Fruit fly (Drosophila melanogaster): Measurements from ENCODE around the gene msd1.

Gene msd1

dm6 chr3L:1319097-1319725 lies 12.3 kb upstream of the msd1 start:
- TF ChIP-seq pan (optimal IDR thresholded peaks at IDR 0.05) (no peak), CG8478 (optimal IDR thresholded peaks at IDR 0.05) (no peak)

dm6 chr3L:1320230-1320930 lies 11.2 kb upstream of the msd1 start:
- TF ChIP-seq usp (GFP tag; optimal IDR thresholded peaks at IDR 0.05) (no peak), psq (optimal IDR thresholded peaks at IDR 0.05) (no peak), pan (optimal IDR thresholded peaks at IDR 0.05) (no peak), Dll (optimal IDR thresholded peaks at IDR 0.05) (no peak), CG8478 (optimal IDR thresholded peaks at IDR 0.05) (no peak), EcR (GFP tag; optimal IDR thresholded peaks at IDR 0.05) (no peak)

- TF ChIP-seq psq (optimal IDR thresholded peaks at IDR 0.05): no peak
- no peak for TF ChIP-seq EcR (GFP tag; optimal IDR thresholded peaks at IDR 0.05)
- TF ChIP-seq pan (optimal IDR thresholded peaks at IDR 0.05): no peak
- TF ChIP-seq usp (GFP tag; optimal IDR thresholded peaks at IDR 0.05): no peak
- TF ChIP-seq Dll (optimal IDR thresholded peaks at IDR 0.05): no peak
- no peak for TF ChIP-seq CG8478 (optimal IDR thresholded peaks at IDR 0.05)
Observed at dm6 chr3L:1320931-1321556, 10.5 kb upstream of the msd1 start.

- no peak for TF ChIP-seq Dll (optimal IDR thresholded peaks at IDR 0.05)
- TF ChIP-seq usp (GFP tag; optimal IDR thresholded peaks at IDR 0.05): no peak
- no peak for TF ChIP-seq EcR (GFP tag; optimal IDR thresholded peaks at IDR 0.05)
- TF ChIP-seq CG8478 (optimal IDR thresholded peaks at IDR 0.05): no peak
- TF ChIP-seq psq (optimal IDR thresholded peaks at IDR 0.05): no peak
- no peak for TF ChIP-seq pan (optimal IDR thresholded peaks at IDR 0.05)
Observed at dm6 chr3L:1322159-1322558, 9.4 kb upstream of the msd1 start.

dm6 chr3L:1322706-1323105 lies 8.8 kb upstream of the msd1 start, which contains the start of gene CG9184:
Gene CG9184 (minus strand): TSS chr3L:1322806.
- no peak for TF ChIP-seq usp (GFP tag; optimal IDR thresholded peaks at IDR 0.05)
- TF ChIP-seq CG8478 (optimal IDR thresholded peaks at IDR 0.05): no peak
- no peak for TF ChIP-seq EcR (GFP tag; optimal IDR thresholded peaks at IDR 0.05)
- TF ChIP-seq psq (optimal IDR thresholded peaks at IDR 0.05): no peak
- no peak for TF ChIP-seq pan (optimal IDR thresholded peaks at IDR 0.05)
- no peak for TF ChIP-seq Dll (optimal IDR thresholded peaks at IDR 0.05)

- TF ChIP-seq usp (GFP tag; optimal IDR thresholded peaks at IDR 0.05) (no peak), pan (optimal IDR thresholded peaks at IDR 0.05) (no peak), EcR (GFP tag; optimal IDR thresholded peaks at IDR 0.05) (no peak), CG8478 (optimal IDR thresholded peaks at IDR 0.05) (no peak), Dll (optimal IDR thresholded peaks at IDR 0.05) (no peak), psq (optimal IDR thresholded peaks at IDR 0.05) (no peak)
Observed at dm6 chr3L:1323136-1323535, 8.4 kb upstream of the msd1 start.

dm6 chr3L:1324818-1325625 lies 6.5 kb upstream of the msd1 start:
- TF ChIP-seq usp (GFP tag; optimal IDR thresholded peaks at IDR 0.05) (no peak), CG8478 (optimal IDR thresholded peaks at IDR 0.05) (no peak), EcR (GFP tag; optimal IDR thresholded peaks at IDR 0.05) (no peak), psq (optimal IDR thresholded peaks at IDR 0.05) (no peak)

dm6 chr3L:1325626-1325937 lies 6.0 kb upstream of the msd1 start:
- TF ChIP-seq Dll (optimal IDR thresholded peaks at IDR 0.05) (no peak), EcR (GFP tag; optimal IDR thresholded peaks at IDR 0.05) (no peak), CG8478 (optimal IDR thresholded peaks at IDR 0.05) (no peak), pan (optimal IDR thresholded peaks at IDR 0.05) (no peak), psq (optimal IDR thresholded peaks at IDR 0.05) (no peak), usp (GFP tag; optimal IDR thresholded peaks at IDR 0.05) (no peak)

- TF ChIP-seq Dll (optimal IDR thresholded peaks at IDR 0.05): no peak
- no peak for TF ChIP-seq EcR (GFP tag; optimal IDR thresholded peaks at IDR 0.05)
- no peak for TF ChIP-seq pan (optimal IDR thresholded peaks at IDR 0.05)
- TF ChIP-seq usp (GFP tag; optimal IDR thresholded peaks at IDR 0.05): no peak
- TF ChIP-seq CG8478 (optimal IDR thresholded peaks at IDR 0.05): no peak
- no peak for TF ChIP-seq psq (optimal IDR thresholded peaks at IDR 0.05)
Observed at dm6 chr3L:1329724-1330123, 1.8 kb upstream of the msd1 start, which contains the start of gene ND-ACP. Gene ND-ACP (plus strand): TSS chr3L:1329949.

dm6 chr3L:1330420-1330819 lies 1.1 kb upstream of the msd1 start:
- no peak for TF ChIP-seq pan (optimal IDR thresholded peaks at IDR 0.05)

dm6 chr3L:1332973-1333372 lies 1.4 kb downstream of the msd1 start, which contains the start of gene msd5:
Gene msd5 (minus strand): TSS chr3L:1333146.
- TF ChIP-seq pan (optimal IDR thresholded peaks at IDR 0.05) (no peak), psq (optimal IDR thresholded peaks at IDR 0.05) (no peak)

All from whole organism.